Fruit fly (Drosophila melanogaster): ENCODE measurements around the gene prt.

dm6 chr3R:23655501-23655900 is 43.3 kb downstream of the prt start:
- TF ChIP-seq CG8478 (optimal IDR thresholded peaks at IDR 0.05) (no peak), EcR (GFP tag; optimal IDR thresholded peaks at IDR 0.05) (no peak)

Data from whole organism.